Fruit fly (Drosophila melanogaster) whole organism, embryonic: Measurements from ENCODE around the gene Grx5.

Source experiments
- ATbp ChIP-seq: fragments of 200-800 bp; sonication (Bioruptor generic); optimal IDR thresholded peaks from 2 replicates; lab custom pipeline; 2017; ENCODE audit warnings: missing biosample characterization, mild to moderate bottlenecking, missing genetic modification characterization, missing genetic modification reagents
- Asciz ChIP-seq: fragments of 200-800 bp; sonication (Bioruptor generic); optimal IDR thresholded peaks from 2 replicates; lab custom pipeline; 2017; ENCODE audit warnings: missing biosample characterization, mild to moderate bottlenecking, missing genetic modification characterization, missing genetic modification reagents
- Atf6 ChIP-seq: fragments of 200-800 bp; sonication (Bioruptor generic); IDR thresholded peaks from 2 replicates; pipeline ENCODE4 v1.3.6; 2022; ENCODE audit warnings: missing biosample characterization, missing genetic modification characterization
- B-H1 ChIP-seq: fragments of 200-800 bp; sonication (Bioruptor generic); IDR thresholded peaks from 3 replicates; pipeline ENCODE4 v1.3.6; 2022; ENCODE audit warnings: missing biosample characterization, missing genetic modification characterization
- CG10274 ChIP-seq: fragments of 200-800 bp; sonication (Bioruptor generic); optimal IDR thresholded peaks from 3 replicates; lab custom pipeline; 2017; ENCODE audit warnings: missing biosample characterization, mild to moderate bottlenecking, missing genetic modification characterization
- CG12942 ChIP-seq: fragments of 200-800 bp; sonication (Bioruptor generic); optimal IDR thresholded peaks from 3 replicates; lab custom pipeline; 2016; ENCODE audit warnings: missing biosample characterization, missing genetic modification characterization
- CG15073 ChIP-seq: fragments of 200-800 bp; sonication (Bioruptor generic); optimal IDR thresholded peaks from 2 replicates; lab custom pipeline; 2016; ENCODE audit warnings: missing biosample characterization, missing genetic modification characterization
- CG1647 ChIP-seq: fragments of 200-800 bp; sonication (Bioruptor generic); optimal IDR thresholded peaks from 3 replicates; lab custom pipeline; 2016; ENCODE audit warnings: missing biosample characterization, missing genetic modification characterization
- CG30020 ChIP-seq: fragments of 200-800 bp; optimal IDR thresholded peaks from 2 replicates; lab custom pipeline; 2019; ENCODE audit warnings: missing biosample characterization, mild to moderate bottlenecking, missing genetic modification characterization, moderate library complexity
- CG30403 ChIP-seq: fragments of 200-800 bp; sonication (Bioruptor generic); optimal IDR thresholded peaks from 3 replicates; lab custom pipeline; 2016; ENCODE audit warnings: missing biosample characterization, missing genetic modification characterization
- CG31388 ChIP-seq: fragments of 200-800 bp; sonication (Bioruptor generic); optimal IDR thresholded peaks from 2 replicates; lab custom pipeline; 2016; ENCODE audit warnings: missing biosample characterization, missing genetic modification characterization
- CG32532 ChIP-seq: fragments of 200-800 bp; sonication (Bioruptor generic); IDR thresholded peaks from 2 replicates; pipeline ENCODE4 v1.3.6; 2022; ENCODE audit warnings: missing biosample characterization, missing genetic modification characterization
- CG8281 ChIP-seq: fragments of 200-800 bp; sonication (Bioruptor generic); optimal IDR thresholded peaks from 2 replicates; lab custom pipeline; 2018; ENCODE audit warnings: missing biosample characterization, mild to moderate bottlenecking, missing genetic modification characterization, moderate library complexity
- CG8765 ChIP-seq: fragments of 200-800 bp; sonication (Bioruptor generic); IDR thresholded peaks from 2 replicates; pipeline ENCODE4 v1.3.6; 2022; ENCODE audit warnings: missing biosample characterization, missing genetic modification characterization
- CG9797 ChIP-seq: fragments of 200-800 bp; sonication (Bioruptor generic); optimal IDR thresholded peaks from 3 replicates; lab custom pipeline; 2018; ENCODE audit warnings: missing biosample characterization, mild to moderate bottlenecking, missing genetic modification characterization
- CG9817 ChIP-seq: fragments of 200-800 bp; sonication (Bioruptor generic); optimal IDR thresholded peaks from 2 replicates; lab custom pipeline; 2018; ENCODE audit warnings: missing biosample characterization, mild to moderate bottlenecking, missing genetic modification characterization, moderate library complexity
- CG9876 ChIP-seq: fragments of 200-800 bp; sonication (Bioruptor generic); optimal IDR thresholded peaks from 2 replicates; lab custom pipeline; 2016; ENCODE audit warnings: missing biosample characterization, missing genetic modification characterization
- CkIIα-i1 ChIP-seq: fragments of 200-800 bp; sonication (Bioruptor generic); IDR thresholded peaks from 2 replicates; pipeline ENCODE4 v1.3.6; 2022; ENCODE audit warnings: missing biosample characterization, missing genetic modification characterization
- Dad ChIP-seq: fragments of 200-800 bp; sonication (Bioruptor generic); optimal IDR thresholded peaks from 3 replicates; lab custom pipeline; 2016; ENCODE audit warnings: missing biosample characterization, missing genetic modification characterization
- Dfd ChIP-seq, 2 experiments: fragments of >200 bp; optimal IDR thresholded peaks; 2 replicates each; lab custom pipeline; 2017; ENCODE audit warnings: missing biosample characterization in 2 of 2, missing genetic modification characterization in 2 of 2
- Elba2 ChIP-seq: fragments of 200-800 bp; sonication (Bioruptor generic); optimal IDR thresholded peaks from 3 replicates; lab custom pipeline; 2016; ENCODE audit warnings: missing biosample characterization, missing genetic modification characterization
- Fer1 ChIP-seq: fragments of 200-800 bp; sonication (Bioruptor generic); optimal IDR thresholded peaks from 2 replicates; lab custom pipeline; 2017; ENCODE audit warnings: missing biosample characterization, mild to moderate bottlenecking, missing genetic modification characterization
- HLHmδ ChIP-seq: fragments of 200-800 bp; sonication (Bioruptor generic); optimal IDR thresholded peaks from 2 replicates; lab custom pipeline; 2018; ENCODE audit warnings: missing biosample characterization, mild to moderate bottlenecking, missing genetic modification characterization, moderate library complexity
- NFAT ChIP-seq: fragments of 200-800 bp; sonication (Bioruptor generic); IDR thresholded peaks from 2 replicates; pipeline ENCODE4 v1.3.6; 2022; ENCODE audit warnings: missing biosample characterization, missing genetic modification characterization
- Nf-YC ChIP-seq: fragments of 200-800 bp; optimal IDR thresholded peaks from 3 replicates; lab custom pipeline; 2019; ENCODE audit warnings: missing biosample characterization, mild to moderate bottlenecking, missing genetic modification characterization, moderate library complexity
- Pdp1 ChIP-seq, 2 experiments: fragments of 200-800 bp; sonication (Bioruptor generic); optimal IDR thresholded peaks; 3 replicates each; lab custom pipeline; 2016; ENCODE audit warnings: missing biosample characterization in 2 of 2, missing genetic modification characterization in 2 of 2, mild to moderate bottlenecking in 1 of 2, moderate library complexity in 1 of 2
- Sry-β ChIP-seq: fragments of 200-800 bp; sonication (Bioruptor generic); optimal IDR thresholded peaks from 2 replicates; lab custom pipeline; 2018; ENCODE audit warnings: missing biosample characterization, mild to moderate bottlenecking, missing genetic modification characterization, moderate library complexity
- Sry-δ ChIP-seq: fragments of 200-800 bp; sonication (Bioruptor generic); optimal IDR thresholded peaks from 2 replicates; lab custom pipeline; 2016; ENCODE audit warnings: missing biosample characterization, missing genetic modification characterization
- Trl ChIP-seq, 3 experiments: fragments of >200 bp in 2 of 3; fragments of 200-800 bp in 1 of 3; sonication (Bioruptor generic) in 1 of 3; optimal IDR thresholded peaks; 2 replicates in 1 of 3; 3 replicates in 2 of 3; lab custom pipeline; 2016 to 2017; ENCODE audit warnings: missing biosample characterization in 1 of 3, missing genetic modification characterization in 1 of 3
- Xbp1 ChIP-seq: fragments of 200-800 bp; sonication (Bioruptor generic); optimal IDR thresholded peaks from 3 replicates; lab custom pipeline; 2016; ENCODE audit warnings: missing biosample characterization, mild to moderate bottlenecking, missing genetic modification characterization
- ac ChIP-seq: fragments of 200-800 bp; sonication (Bioruptor generic); optimal IDR thresholded peaks from 3 replicates; lab custom pipeline; 2017; ENCODE audit warnings: missing biosample characterization, mild to moderate bottlenecking, missing genetic modification characterization
- bab2 ChIP-seq: fragments of 200-800 bp; sonication (Bioruptor generic); optimal IDR thresholded peaks from 2 replicates; lab custom pipeline; 2016; ENCODE audit warnings: missing biosample characterization, missing genetic modification characterization
- corto ChIP-seq: fragments of 200-800 bp; sonication (Bioruptor generic); optimal IDR thresholded peaks from 2 replicates; lab custom pipeline; 2016; ENCODE audit warnings: missing biosample characterization, mild to moderate bottlenecking, missing genetic modification characterization, moderate library complexity
- dysf ChIP-seq: fragments of 200-800 bp; sonication (Bioruptor generic); IDR thresholded peaks from 3 replicates; pipeline ENCODE4 v1.3.6; 2022; ENCODE audit warnings: missing biosample characterization, missing genetic modification characterization
- eve ChIP-seq, 2 experiments: fragments of >200 bp; optimal IDR thresholded peaks; 2 replicates each; lab custom pipeline; 2017; ENCODE audit warnings: missing biosample characterization in 2 of 2, missing genetic modification characterization in 2 of 2
- fu2 ChIP-seq: fragments of 200-800 bp; sonication (Bioruptor generic); optimal IDR thresholded peaks from 2 replicates; lab custom pipeline; 2016; ENCODE audit warnings: missing biosample characterization, missing genetic modification characterization
- h ChIP-seq: fragments of >200 bp; optimal IDR thresholded peaks from 2 replicates; lab custom pipeline; 2017
- hth ChIP-seq: fragments of >200 bp; optimal IDR thresholded peaks from 2 replicates; lab custom pipeline; 2017; ENCODE audit warnings: inconsistent platforms
- jigr1 ChIP-seq: fragments of 200-800 bp; sonication (Bioruptor generic); IDR thresholded peaks from 3 replicates; pipeline ENCODE4 v1.3.6; 2022; ENCODE audit warnings: missing biosample characterization, missing genetic modification characterization
- klu ChIP-seq: fragments of 200-800 bp; sonication (Bioruptor generic); IDR thresholded peaks from 2 replicates; pipeline ENCODE4 v1.3.6; 2022; ENCODE audit warnings: missing biosample characterization, missing genetic modification characterization
- kni ChIP-seq: fragments of 200-800 bp; sonication (Bioruptor generic); optimal IDR thresholded peaks from 3 replicates; lab custom pipeline; 2017; ENCODE audit warnings: mild to moderate bottlenecking, missing biosample characterization, missing genetic modification reagents, missing genetic modification characterization
- lilli ChIP-seq: fragments of 200-800 bp; sonication (Bioruptor generic); optimal IDR thresholded peaks from 3 replicates; lab custom pipeline; 2016; ENCODE audit warnings: missing biosample characterization, missing genetic modification characterization
- mld ChIP-seq: fragments of 200-800 bp; sonication (Bioruptor generic); IDR thresholded peaks from 3 replicates; pipeline ENCODE4 v1.3.6; 2022; ENCODE audit warnings: missing biosample characterization, missing genetic modification characterization; ENCODE audit not compliant: partially characterized antibody
- pita ChIP-seq: fragments of 200-800 bp; sonication (Bioruptor generic); optimal IDR thresholded peaks from 2 replicates; lab custom pipeline; 2017; ENCODE audit warnings: missing biosample characterization, mild to moderate bottlenecking, missing genetic modification characterization
- sc ChIP-seq, 3 experiments: fragments of >200 bp in 2 of 3; fragments of 200-800 bp in 1 of 3; sonication (Bioruptor generic) in 1 of 3; optimal IDR thresholded peaks; 2 replicates in 2 of 3; 3 replicates in 1 of 3; lab custom pipeline; 2017; ENCODE audit warnings: mild to moderate bottlenecking in 1 of 3, missing biosample characterization in 1 of 3, missing genetic modification characterization in 1 of 3, missing genetic modification reagents in 1 of 3
- sens ChIP-seq: fragments of 200-800 bp; sonication (Bioruptor generic); peaks from one replicate; lab custom pipeline; 2016; ENCODE audit warnings: missing biosample characterization, missing genetic modification characterization
- sisA ChIP-seq: fragments of 200-800 bp; sonication (Bioruptor generic); IDR thresholded peaks from 2 replicates; pipeline ENCODE4 v1.3.6; 2022; ENCODE audit warnings: missing biosample characterization, missing genetic modification characterization
- sr ChIP-seq: fragments of 200-800 bp; sonication (Bioruptor generic); IDR thresholded peaks from 3 replicates; pipeline ENCODE4 v1.3.6; 2022; ENCODE audit warnings: missing biosample characterization, missing genetic modification characterization
- trh ChIP-seq: fragments of 200-800 bp; sonication (Bioruptor generic); optimal IDR thresholded peaks from 2 replicates; lab custom pipeline; 2016; ENCODE audit warnings: missing biosample characterization, missing genetic modification characterization
- usp ChIP-seq: fragments of >200 bp; optimal IDR thresholded peaks from 2 replicates; lab custom pipeline; 2017; ENCODE audit warnings: missing biosample characterization, missing genetic modification characterization

Grx5 gene

dm6 chrX:14882536-14883118, 44.6 kb upstream of the Grx5 start, which contains the start of the genes CG45064 and CG45065 (continued):
- peak; percentile 67 for TF ChIP-seq CG9817 (tag; lab: Kevin White, UChicago)
- peak; percentile 21 for TF ChIP-seq CG31388 (GFP tag; lab: Kevin White, UChicago)
- TF ChIP-seq CG9797 (GFP tag; lab: Kevin White, UChicago), result no peak
- TF ChIP-seq CkIIα-i1 (GFP tag; lab: Robert Waterston, UW), result no peak
- TF ChIP-seq jigr1 (GFP tag; lab: Robert Waterston, UW), result peak; percentile 74; the same call in 2 of the 3 replicates
- TF ChIP-seq trh (GFP tag; lab: Kevin White, UChicago), result peak; percentile 16
- 0 out of 2 replicates have a peak, but pooled peaks have one; percentile 22 for TF ChIP-seq NFAT (GFP tag; lab: Robert Waterston, UW)
- TF ChIP-seq CG32532 (GFP tag; lab: Robert Waterston, UW), result peak; percentile 56
- TF ChIP-seq usp (GFP tag; lab: Kevin White, UChicago), result no peak
- TF ChIP-seq CG30020, result peak; percentile 33
- TF ChIP-seq bab2, result peak; percentile 81
- peak; percentile 79 for TF ChIP-seq lilli
- no peak for TF ChIP-seq Elba2 (GFP tag; lab: Kevin White, UChicago)
- no peak for TF ChIP-seq ac (GFP tag; lab: Kevin White, UChicago)
- peak; percentile 74 for TF ChIP-seq kni
- TF ChIP-seq Asciz, result peak; percentile 93
- no peak for TF ChIP-seq h (lab: Kevin White, UChicago)
- TF ChIP-seq CG8765, result no peak
- TF ChIP-seq CG9876 (GFP tag; lab: Kevin White, UChicago), result peak; percentile 45
- TF ChIP-seq sisA, result peak; percentile 91
- no peak for TF ChIP-seq mld
- peak; percentile 85 for TF ChIP-seq Xbp1 (GFP tag; lab: Kevin White, UChicago)
- TF ChIP-seq CG8281 (tag; lab: Kevin White, UChicago), result peak; percentile 58
- TF ChIP-seq pita (GFP tag; lab: Kevin White, UChicago), result no peak
- TF ChIP-seq CG12942 (GFP tag; lab: Kevin White, UChicago), result peak; percentile 59
- TF ChIP-seq sr (GFP tag; lab: Robert Waterston, UW), result peak; percentile 74; the same call in 1 of the 3 replicates
- no peak for TF ChIP-seq sc (optimal IDR thresholded peaks at IDR 0.05; lab: Kevin White, UChicago)
- peak; percentile 70 for TF ChIP-seq sc (GFP tag; optimal IDR thresholded peaks at IDR 0.05; lab: Kevin White, UChicago)
- peak; percentile 66 for TF ChIP-seq CG1647
- TF ChIP-seq klu (GFP tag; lab: Robert Waterston, UW), result no peak; the same call in 1 of the 2 replicates
- TF ChIP-seq CG15073 (GFP tag; lab: Kevin White, UChicago), result peak; percentile 28
- TF ChIP-seq Pdp1 (GFP tag; optimal IDR thresholded peaks at IDR 0.05; lab: Kevin White, UChicago), result peak; percentile 72 to 73
- no peak for TF ChIP-seq HLHmδ (GFP tag; lab: Kevin White, UChicago)
- TF ChIP-seq corto (GFP tag; lab: Kevin White, UChicago), result no peak
- TF ChIP-seq dysf (GFP tag; lab: Robert Waterston, UW), result peak; percentile 84
- peak; percentile 32 for TF ChIP-seq Sry-β (GFP tag; lab: Kevin White, UChicago)
- peak; percentile 72; the same call in 1 of the 2 replicates for TF ChIP-seq Atf6
- TF ChIP-seq B-H1, result peak; percentile 78
- no peak for TF ChIP-seq Trl (optimal IDR thresholded peaks at IDR 0.05; lab: Kevin White, UChicago)
- peak; percentile 79 for TF ChIP-seq Trl (GFP tag; optimal IDR thresholded peaks at IDR 0.05; lab: Kevin White, UChicago)
- peak; percentile 93 for TF ChIP-seq ATbp (GFP tag; lab: Kevin White, UChicago)
- peak; percentile 85 for TF ChIP-seq CG30403 (GFP tag; lab: Kevin White, UChicago)
- peak; percentile 67 for TF ChIP-seq fu2 (GFP tag; lab: Kevin White, UChicago)
- TF ChIP-seq Dfd (GFP tag; optimal IDR thresholded peaks at IDR 0.05; lab: Kevin White, UChicago), result no peak
- peak in 1 of 2 experiments; percentile 95 for TF ChIP-seq eve (GFP tag; optimal IDR thresholded peaks at IDR 0.05; lab: Kevin White, UChicago)
- peak; percentile 50 for TF ChIP-seq CG10274
- TF ChIP-seq hth, result no peak
- peak; percentile 42 for TF ChIP-seq Sry-δ
- TF ChIP-seq Fer1, result peak; percentile 75
- peak; percentile 70 for TF ChIP-seq Dad (GFP tag; lab: Kevin White, UChicago)
- TF ChIP-seq Nf-YC (tag; lab: Kevin White, UChicago), result peak; percentile 45
- peak; percentile 98 for TF ChIP-seq sens
